Fruit fly (Drosophila melanogaster) whole organism, embryonic: ENCODE results near the gene mnd.

Experiments
- Abd-B ChIP-seq: fragments of 200-800 bp; sonication (Bioruptor generic); optimal IDR thresholded peaks from 2 replicates; lab custom pipeline; 2018; ENCODE audit warnings: missing biosample characterization, mild to moderate bottlenecking, missing genetic modification characterization, moderate library complexity
- Atf-2 ChIP-seq: fragments of 200-800 bp; sonication (Bioruptor generic); optimal IDR thresholded peaks from 2 replicates; lab custom pipeline; 2016; ENCODE audit warnings: missing biosample characterization, missing genetic modification characterization
- C15 ChIP-seq: fragments of 200-800 bp; sonication (Bioruptor generic); IDR thresholded peaks from 3 replicates; pipeline ENCODE4 v1.3.6; 2022; ENCODE audit warnings: missing biosample characterization, missing genetic modification characterization
- CG10267 ChIP-seq: fragments of 200-800 bp; sonication (Bioruptor generic); optimal IDR thresholded peaks from 2 replicates; lab custom pipeline; 2018; ENCODE audit warnings: missing biosample characterization, mild to moderate bottlenecking, missing genetic modification characterization, moderate library complexity
- CG10543 ChIP-seq: fragments of 200-800 bp; sonication (Bioruptor generic); optimal IDR thresholded peaks from 3 replicates; lab custom pipeline; 2017; ENCODE audit warnings: missing biosample characterization, mild to moderate bottlenecking, missing genetic modification characterization, moderate library complexity
- CG11085 ChIP-seq: fragments of 200-800 bp; sonication (Bioruptor generic); IDR thresholded peaks from 2 replicates; pipeline ENCODE4 v1.3.6; 2022; ENCODE audit warnings: missing biosample characterization, missing genetic modification characterization
- CG12942 ChIP-seq: fragments of 200-800 bp; sonication (Bioruptor generic); optimal IDR thresholded peaks from 3 replicates; lab custom pipeline; 2016; ENCODE audit warnings: missing biosample characterization, missing genetic modification characterization
- CG17829 ChIP-seq: fragments of 200-800 bp; optimal IDR thresholded peaks from 2 replicates; lab custom pipeline; 2019; ENCODE audit warnings: missing biosample characterization, mild to moderate bottlenecking, missing genetic modification characterization, moderate library complexity
- CG43689 ChIP-seq: fragments of 200-800 bp; sonication (Bioruptor generic); IDR thresholded peaks from 2 replicates; pipeline ENCODE4 v1.3.6; 2022; ENCODE audit warnings: missing biosample characterization, missing genetic modification characterization
- CG4424 ChIP-seq: fragments of 200-800 bp; sonication (Bioruptor generic); optimal IDR thresholded peaks from 3 replicates; lab custom pipeline; 2016; ENCODE audit warnings: missing biosample characterization, missing genetic modification characterization
- CG4617 ChIP-seq: fragments of 200-800 bp; sonication (Bioruptor generic); optimal IDR thresholded peaks from 3 replicates; lab custom pipeline; 2016; ENCODE audit warnings: missing biosample characterization, missing genetic modification characterization, borderline replicate concordance
- CG5953 ChIP-seq: fragments of 200-800 bp; sonication (Bioruptor generic); IDR thresholded peaks from 2 replicates; pipeline ENCODE4 v1.3.6; 2022; ENCODE audit warnings: missing biosample characterization, missing genetic modification characterization
- CG6813 ChIP-seq: fragments of 200-800 bp; sonication (Bioruptor generic); optimal IDR thresholded peaks from 2 replicates; lab custom pipeline; 2017; ENCODE audit warnings: missing biosample characterization, missing genetic modification characterization, mild to moderate bottlenecking, moderate library complexity, missing genetic modification reagents
- CG7357 ChIP-seq: fragments of 200-800 bp; sonication (Bioruptor generic); IDR thresholded peaks from 3 replicates; pipeline ENCODE4 v1.3.6; 2022; ENCODE audit warnings: missing biosample characterization, missing genetic modification characterization
- CG7839 ChIP-seq: fragments of 200-800 bp; sonication (Bioruptor generic); optimal IDR thresholded peaks from 3 replicates; lab custom pipeline; 2018; ENCODE audit warnings: missing biosample characterization, mild to moderate bottlenecking, missing genetic modification characterization, moderate library complexity
- CG8765 ChIP-seq: fragments of 200-800 bp; sonication (Bioruptor generic); IDR thresholded peaks from 2 replicates; pipeline ENCODE4 v1.3.6; 2022; ENCODE audit warnings: missing biosample characterization, missing genetic modification characterization
- Camta ChIP-seq: fragments of 200-800 bp; sonication (Bioruptor generic); optimal IDR thresholded peaks from 2 replicates; lab custom pipeline; 2016; ENCODE audit warnings: missing biosample characterization, missing genetic modification characterization
- Chrac-16 ChIP-seq: fragments of 200-800 bp; sonication (Bioruptor generic); optimal IDR thresholded peaks from 3 replicates; lab custom pipeline; 2016; ENCODE audit warnings: missing biosample characterization, missing genetic modification characterization
- D ChIP-seq, 2 experiments: fragments of 200-800 bp in 1 of 2; fragments of >200 bp in 1 of 2; sonication (Bioruptor generic) in 1 of 2; optimal IDR thresholded peaks; 2 replicates in 1 of 2; 3 replicates in 1 of 2; lab custom pipeline; 2017; ENCODE audit warnings: mild to moderate bottlenecking in 1 of 2, missing biosample characterization in 1 of 2, missing genetic modification characterization in 1 of 2, missing genetic modification reagents in 1 of 2
- Deaf1 ChIP-seq: fragments of 200-800 bp; optimal IDR thresholded peaks from 3 replicates; lab custom pipeline; 2019; ENCODE audit warnings: missing biosample characterization, mild to moderate bottlenecking, missing genetic modification characterization, moderate library complexity
- Fer1 ChIP-seq: fragments of 200-800 bp; sonication (Bioruptor generic); optimal IDR thresholded peaks from 2 replicates; lab custom pipeline; 2017; ENCODE audit warnings: missing biosample characterization, mild to moderate bottlenecking, missing genetic modification characterization
- GATAe ChIP-seq: fragments of 200-800 bp; sonication (Bioruptor generic); conservative IDR thresholded peaks from 2 replicates; pipeline ENCODE4 v1.3.6; 2022; ENCODE audit warnings: missing biosample characterization, missing genetic modification characterization
- Gsc ChIP-seq: fragments of 200-800 bp; sonication (Bioruptor generic); IDR thresholded peaks from 2 replicates; pipeline ENCODE4 v1.3.6; 2022; ENCODE audit warnings: missing biosample characterization, missing genetic modification characterization
- HLH3B ChIP-seq: fragments of 200-800 bp; sonication (Bioruptor generic); IDR thresholded peaks from 2 replicates; pipeline ENCODE4 v1.3.6; 2022; ENCODE audit warnings: missing biosample characterization, missing genetic modification characterization
- HLH54F ChIP-seq: fragments of 200-800 bp; sonication (Bioruptor generic); optimal IDR thresholded peaks from 3 replicates; lab custom pipeline; 2016; ENCODE audit warnings: missing biosample characterization, missing genetic modification characterization
- HmgD ChIP-seq: fragments of 200-800 bp; sonication (Bioruptor generic); optimal IDR thresholded peaks from 3 replicates; lab custom pipeline; 2016; ENCODE audit warnings: missing biosample characterization, missing genetic modification characterization
- Hr51 ChIP-seq, 2 experiments: fragments of 200-800 bp; sonication (Bioruptor generic); optimal IDR thresholded peaks; 2 replicates in 1 of 2; 3 replicates in 1 of 2; lab custom pipeline; 2016 to 2018; ENCODE audit warnings: missing biosample characterization in 2 of 2, missing genetic modification characterization in 2 of 2, mild to moderate bottlenecking in 1 of 2, moderate library complexity in 1 of 2
- Med ChIP-seq: fragments of 200-800 bp; sonication (Bioruptor generic); peaks from one replicate; lab custom pipeline; 2016; ENCODE audit warnings: missing biosample characterization, missing genetic modification characterization, mild to moderate bottlenecking, inconsistent platforms, moderate library complexity
- NfI ChIP-seq: fragments of 200-800 bp; sonication (Bioruptor generic); optimal IDR thresholded peaks from 3 replicates; lab custom pipeline; 2018; ENCODE audit warnings: missing biosample characterization, mild to moderate bottlenecking, missing genetic modification characterization, moderate library complexity
- Opbp ChIP-seq: fragments of 200-800 bp; sonication (Bioruptor generic); IDR thresholded peaks from 3 replicates; pipeline ENCODE4 v1.3.6; 2022; ENCODE audit warnings: missing biosample characterization, missing genetic modification characterization; ENCODE audit not compliant: partially characterized antibody
- Scr ChIP-seq: fragments of 200-800 bp; sonication (Bioruptor generic); IDR thresholded peaks from 2 replicates; pipeline ENCODE4 v1.3.6; 2022; ENCODE audit warnings: missing biosample characterization, missing genetic modification characterization; ENCODE audit not compliant: partially characterized antibody
- Trl ChIP-seq, 3 experiments: fragments of >200 bp in 2 of 3; fragments of 200-800 bp in 1 of 3; sonication (Bioruptor generic) in 1 of 3; optimal IDR thresholded peaks; 2 replicates in 1 of 3; 3 replicates in 2 of 3; lab custom pipeline; 2016 to 2017; ENCODE audit warnings: missing biosample characterization in 1 of 3, missing genetic modification characterization in 1 of 3
- bab2 ChIP-seq: fragments of 200-800 bp; sonication (Bioruptor generic); optimal IDR thresholded peaks from 2 replicates; lab custom pipeline; 2016; ENCODE audit warnings: missing biosample characterization, missing genetic modification characterization
- chinmo ChIP-seq: fragments of 200-800 bp; sonication (Bioruptor generic); IDR thresholded peaks from 4 replicates; pipeline ENCODE4 v1.3.6; 2022; ENCODE audit warnings: missing biosample characterization, missing genetic modification characterization; ENCODE audit not compliant: partially characterized antibody
- chm ChIP-seq: fragments of 200-800 bp; sonication (Bioruptor generic); IDR thresholded peaks from 2 replicates; pipeline ENCODE4 v1.3.6; 2022; ENCODE audit warnings: missing biosample characterization, missing genetic modification characterization
- dati ChIP-seq: fragments of 200-800 bp; sonication (Bioruptor generic); IDR thresholded peaks from 2 replicates; pipeline ENCODE4 v1.3.6; 2022; ENCODE audit warnings: missing biosample characterization, missing genetic modification characterization
- ewg ChIP-seq: fragments of 200-800 bp; sonication (Bioruptor generic); optimal IDR thresholded peaks from 3 replicates; lab custom pipeline; 2017; ENCODE audit warnings: mild to moderate bottlenecking, missing biosample characterization, missing genetic modification reagents, missing genetic modification characterization
- eyg ChIP-seq: fragments of 200-800 bp; sonication (Bioruptor generic); optimal IDR thresholded peaks from 3 replicates; lab custom pipeline; 2016; ENCODE audit warnings: missing biosample characterization, missing genetic modification characterization
- gfzf ChIP-seq: fragments of 200-800 bp; sonication (Bioruptor generic); optimal IDR thresholded peaks from 2 replicates; lab custom pipeline; 2016; ENCODE audit warnings: missing biosample characterization, mild to moderate bottlenecking, missing genetic modification characterization, moderate library complexity
- h ChIP-seq: fragments of >200 bp; optimal IDR thresholded peaks from 2 replicates; lab custom pipeline; 2017
- insv ChIP-seq, 2 experiments: fragments of 200-800 bp; sonication (Bioruptor generic); optimal IDR thresholded peaks; 3 replicates each; lab custom pipeline; 2016 to 2018; ENCODE audit warnings: missing biosample characterization in 2 of 2, missing genetic modification characterization in 2 of 2
- kah ChIP-seq: fragments of 200-800 bp; sonication (Bioruptor generic); optimal IDR thresholded peaks from 2 replicates; lab custom pipeline; 2018; ENCODE audit warnings: missing biosample characterization, mild to moderate bottlenecking, missing genetic modification characterization
- kni ChIP-seq: fragments of 200-800 bp; sonication (Bioruptor generic); optimal IDR thresholded peaks from 3 replicates; lab custom pipeline; 2017; ENCODE audit warnings: mild to moderate bottlenecking, missing biosample characterization, missing genetic modification reagents, missing genetic modification characterization
- pros ChIP-seq: fragments of 200-800 bp; sonication (Bioruptor generic); optimal IDR thresholded peaks from 3 replicates; lab custom pipeline; 2019; ENCODE audit warnings: missing biosample characterization, mild to moderate bottlenecking, missing genetic modification characterization, moderate library complexity
- psq ChIP-seq: fragments of 200-800 bp; sonication (Bioruptor generic); optimal IDR thresholded peaks from 2 replicates; lab custom pipeline; 2017; ENCODE audit warnings: missing biosample characterization, missing genetic modification characterization
- pum ChIP-seq: fragments of 200-800 bp; sonication (Bioruptor generic); optimal IDR thresholded peaks from 2 replicates; lab custom pipeline; 2016; ENCODE audit warnings: missing biosample characterization, missing genetic modification characterization
- ranshi ChIP-seq: fragments of 200-800 bp; sonication (Bioruptor generic); IDR thresholded peaks from 2 replicates; pipeline ENCODE4 v1.3.6; 2022; ENCODE audit warnings: missing biosample characterization, missing genetic modification characterization
- tup ChIP-seq: fragments of 200-800 bp; sonication (Bioruptor generic); optimal IDR thresholded peaks from 2 replicates; lab custom pipeline; 2016; ENCODE audit warnings: missing biosample characterization, mild to moderate bottlenecking, missing genetic modification characterization, moderate library complexity
- unc-4 ChIP-seq: fragments of 200-800 bp; sonication (Bioruptor generic); IDR thresholded peaks from 2 replicates; pipeline ENCODE4 v1.3.6; 2022; ENCODE audit warnings: missing biosample characterization, missing genetic modification characterization; ENCODE audit not compliant: partially characterized antibody
- wor ChIP-seq: fragments of 200-800 bp; sonication (Bioruptor generic); IDR thresholded peaks from 2 replicates; pipeline ENCODE4 v1.3.6; 2022; ENCODE audit warnings: missing biosample characterization, missing genetic modification characterization

mnd gene

DNA sequence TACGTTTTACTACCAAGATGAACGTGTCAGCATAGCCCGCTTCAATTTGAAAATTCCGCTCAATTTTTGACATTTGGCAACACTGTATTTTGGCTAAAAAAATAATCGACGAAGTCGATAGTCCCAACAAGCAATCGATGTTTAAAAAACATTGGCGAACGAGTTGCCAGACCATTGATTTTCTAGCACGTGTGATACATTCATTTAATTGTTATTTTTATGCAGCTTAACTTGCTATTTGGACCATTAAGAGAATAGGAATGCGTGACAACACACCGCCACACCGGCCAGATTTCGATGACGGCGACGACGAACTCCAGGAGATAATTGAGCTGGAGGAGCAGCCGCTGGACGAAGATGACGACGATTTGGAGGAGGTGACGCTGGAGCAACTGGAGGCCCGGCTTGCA, 2.2 kb upstream of the mnd start, which contains the start of gene CG5114 (continued):
- TF ChIP-seq CG7357 (no peak), unc-4 (GFP tag; lab: Robert Waterston, UW) (peak; percentile 90), GATAe (GFP tag; lab: Robert Waterston, UW) (no peak), Atf-2 (GFP tag; lab: Kevin White, UChicago) (peak; percentile 11), h (no peak), wor (GFP tag; lab: Robert Waterston, UW) (no peak), psq (GFP tag; lab: Kevin White, UChicago) (no peak), CG12942 (GFP tag; lab: Kevin White, UChicago) (no peak), kah (no peak), NfI (GFP tag; lab: Kevin White, UChicago) (peak; percentile 56), CG7839 (tag; lab: Kevin White, UChicago) (peak; percentile 2), bab2 (GFP tag; lab: Kevin White, UChicago) (peak; percentile 15), gfzf (GFP tag; lab: Kevin White, UChicago) (peak; percentile 31), Gsc (GFP tag; lab: Robert Waterston, UW) (no peak), CG5953 (GFP tag; lab: Robert Waterston, UW) (no peak), Abd-B (peak; percentile 46), Opbp (GFP tag; lab: Robert Waterston, UW) (peak; percentile 94), CG10267 (tag; lab: Kevin White, UChicago) (peak; percentile 99), CG8765 (GFP tag; lab: Robert Waterston, UW) (no peak), chinmo (GFP tag; lab: Robert Waterston, UW) (0 out of 4 replicates have a peak, but pooled peaks have one; percentile 85), chm (GFP tag; lab: Robert Waterston, UW) (no peak), dati (no peak), CG17829 (tag; lab: Kevin White, UChicago) (peak; percentile 65), Hr51 (GFP tag; optimal IDR thresholded peaks at IDR 0.05; lab: Kevin White, UChicago) (no peak), Med (GFP tag; lab: Kevin White, UChicago) (peak; percentile 94), pum (GFP tag; lab: Kevin White, UChicago) (peak; percentile 11), kni (GFP tag; lab: Kevin White, UChicago) (no peak), tup (GFP tag; lab: Kevin White, UChicago) (no peak), ranshi (GFP tag; lab: Robert Waterston, UW) (no peak), ewg (GFP tag; lab: Kevin White, UChicago) (no peak), CG43689 (GFP tag; lab: Robert Waterston, UW) (no peak), Deaf1 (no peak), HLH54F (GFP tag; lab: Kevin White, UChicago) (peak; percentile 36), CG11085 (GFP tag; lab: Robert Waterston, UW) (no peak), pros (GFP tag; lab: Kevin White, UChicago) (no peak), C15 (GFP tag; lab: Robert Waterston, UW) (no peak), CG6813 (GFP tag; lab: Kevin White, UChicago) (no peak), Trl (optimal IDR thresholded peaks at IDR 0.05; lab: Kevin White, UChicago) (no peak), Trl (GFP tag; optimal IDR thresholded peaks at IDR 0.05; lab: Kevin White, UChicago) (peak; percentile 64), CG10543 (GFP tag; lab: Kevin White, UChicago) (no peak), Camta (peak; percentile 51), Chrac-16 (GFP tag; lab: Kevin White, UChicago) (no peak), CG4424 (GFP tag; lab: Kevin White, UChicago) (peak; percentile 33), HmgD (GFP tag; lab: Kevin White, UChicago) (peak; percentile 38), eyg (GFP tag; lab: Kevin White, UChicago) (peak; percentile 19), CG4617 (GFP tag; lab: Kevin White, UChicago) (peak; percentile 66), D (optimal IDR thresholded peaks at IDR 0.05; lab: Kevin White, UChicago) (peak; percentile 78), D (GFP tag; optimal IDR thresholded peaks at IDR 0.05; lab: Kevin White, UChicago) (no peak), Fer1 (GFP tag; lab: Kevin White, UChicago) (peak; percentile 62), Scr (GFP tag; lab: Robert Waterston, UW) (peak; percentile 88), insv (GFP tag; optimal IDR thresholded peaks at IDR 0.05; lab: Kevin White, UChicago) (peak in 1 of 2 experiments; percentile 23), HLH3B (GFP tag; lab: Robert Waterston, UW) (no peak)
